Worm (Caenorhabditis elegans) whole organism, L4 larva: ENCODE results near the gene F31F6.3.

ENCODE experiments used
- D1046.2 ChIP-seq: fragments of 200-800 bp; sonication (Bioruptor generic); IDR thresholded peaks from 2 replicates; pipeline ENCODE4 v1.3.6; 2022; ENCODE audit warnings: missing genetic modification characterization, missing compliant biosample characterization
- F26F4.8 ChIP-seq: fragments of 200-800 bp; sonication (Bioruptor generic); conservative IDR thresholded peaks from 2 replicates; pipeline ENCODE4 v1.3.6; 2022; ENCODE audit warnings: missing genetic modification characterization, missing compliant biosample characterization
- F44E2.7 ChIP-seq: fragments of 200-800 bp; sonication (Bioruptor generic); IDR thresholded peaks from 2 replicates; pipeline ENCODE4 v2.1.2; 2022; ENCODE audit warnings: missing genetic modification characterization, missing compliant biosample characterization
- F49E8.2 ChIP-seq: sonication (generic microtip); optimal IDR thresholded peaks from 2 replicates; lab custom pipeline; 2016; ENCODE audit warnings: missing compliant biosample characterization, mild to moderate bottlenecking, missing genetic modification characterization, borderline replicate concordance
- T26A8.4 ChIP-seq: fragments of 200-800 bp; sonication (Bioruptor generic); IDR thresholded peaks from 2 replicates; pipeline ENCODE4 v1.3.6; 2022; ENCODE audit warnings: missing genetic modification characterization, missing compliant biosample characterization
- aha-1 ChIP-seq: fragments of 150-350 bp; peaks from one replicate; lab custom pipeline; 2014; ENCODE audit warnings: missing biosample characterization, missing genetic modification characterization
- ceh-20 ChIP-seq: fragments of 200-800 bp; sonication (Bioruptor generic); IDR thresholded peaks from 2 replicates; pipeline ENCODE4 v1.3.6; 2022; ENCODE audit warnings: missing genetic modification reagents, missing genetic modification characterization, missing compliant biosample characterization
- ceh-32 ChIP-seq: sonication (generic microtip); optimal IDR thresholded peaks from 2 replicates; lab custom pipeline; 2016; ENCODE audit warnings: mild to moderate bottlenecking, missing genetic modification characterization, missing compliant biosample characterization; ENCODE audit not compliant: poor library complexity
- ceh-44 ChIP-seq: fragments of 200-800 bp; sonication (Bioruptor generic); IDR thresholded peaks from 2 replicates; pipeline ENCODE4 v1.3.6; 2022; ENCODE audit warnings: missing genetic modification reagents, missing genetic modification characterization, missing compliant biosample characterization
- ceh-62 ChIP-seq: sonication (generic microtip); optimal IDR thresholded peaks from 2 replicates; lab custom pipeline; 2017; ENCODE audit warnings: missing biosample characterization, missing genetic modification characterization
- ceh-82 ChIP-seq: sonication (generic microtip); optimal IDR thresholded peaks from 2 replicates; lab custom pipeline; 2017; ENCODE audit warnings: missing biosample characterization, missing genetic modification characterization
- daf-16 ChIP-seq, 3 experiments: sonication (generic microtip); optimal IDR thresholded peaks; 2 replicates each; lab custom pipeline; 2016 to 2017; ENCODE audit warnings: missing genetic modification characterization in 3 of 3, missing genetic modification reagents in 3 of 3, mild to moderate bottlenecking in 2 of 3, missing compliant biosample characterization in 2 of 3, missing biosample characterization in 1 of 3, moderate library complexity in 1 of 3
- daf-8 ChIP-seq: fragments of 200-800 bp; sonication (Bioruptor generic); IDR thresholded peaks from 2 replicates; pipeline ENCODE4 v1.3.6; 2022; ENCODE audit warnings: missing genetic modification characterization, missing compliant biosample characterization
- dmd-6 ChIP-seq: fragments of 200-800 bp; sonication (Bioruptor generic); IDR thresholded peaks from 2 replicates; pipeline ENCODE4 v1.3.6; 2022; ENCODE audit warnings: missing genetic modification reagents, missing genetic modification characterization, missing compliant biosample characterization
- dmd-9 ChIP-seq: fragments of 200-800 bp; sonication (Bioruptor generic); IDR thresholded peaks from 2 replicates; pipeline ENCODE4 v1.3.6; 2022; ENCODE audit warnings: missing genetic modification reagents, missing genetic modification characterization, missing compliant biosample characterization
- duxl-1 ChIP-seq: sonication (generic microtip); optimal IDR thresholded peaks from 2 replicates; lab custom pipeline; 2016; ENCODE audit warnings: mild to moderate bottlenecking, missing genetic modification characterization, moderate library complexity, missing compliant biosample characterization; ENCODE audit not compliant: poor library complexity
- dve-1 ChIP-seq: sonication (generic microtip); optimal IDR thresholded peaks from 2 replicates; lab custom pipeline; 2017; ENCODE audit warnings: antibody characterized with exemption, mild to moderate bottlenecking, missing genetic modification characterization, missing compliant biosample characterization; ENCODE audit not compliant: insufficient read depth
- egl-27 ChIP-seq: sonication (generic microtip); optimal IDR thresholded peaks from 3 replicates; lab custom pipeline; 2017; ENCODE audit warnings: missing biosample characterization, missing genetic modification reagents, missing genetic modification characterization
- hif-1 ChIP-seq, 2 experiments: sonication (generic microtip); optimal IDR thresholded peaks; 2 replicates each; lab custom pipeline; 2016 to 2017; ENCODE audit warnings: missing compliant biosample characterization in 2 of 2, missing genetic modification characterization in 2 of 2, missing genetic modification reagents in 2 of 2, missing genotype in 2 of 2, mild to moderate bottlenecking in 1 of 2
- hlh-11 ChIP-seq: fragments of 200-800 bp; sonication (Bioruptor generic); optimal IDR thresholded peaks from 2 replicates; lab custom pipeline; 2018; ENCODE audit warnings: mild to moderate bottlenecking, missing genetic modification characterization, missing compliant biosample characterization
- lim-7 ChIP-seq: fragments of 200-800 bp; sonication (Bioruptor generic); IDR thresholded peaks from 2 replicates; pipeline ENCODE4 v1.3.6; 2022; ENCODE audit warnings: missing genetic modification characterization, missing compliant biosample characterization
- madf-5 ChIP-seq, 2 experiments: fragments of 200-800 bp; sonication (Bioruptor generic); IDR thresholded peaks; 2 replicates each; pipeline ENCODE4 v1.3.6; 2022; ENCODE audit warnings: missing compliant biosample characterization in 2 of 2, missing genetic modification characterization in 2 of 2
- mdl-1 ChIP-seq, 2 experiments: fragments of 150-350 bp in 1 of 2; sonication (generic microtip) in 1 of 2; optimal IDR thresholded peaks; 2 replicates each; lab custom pipeline; 2014 to 2017; ENCODE audit warnings: missing biosample characterization in 2 of 2, missing genetic modification characterization in 2 of 2
- mep-1 ChIP-seq: fragments of 150-350 bp; sonication (generic microtip); optimal IDR thresholded peaks from 3 replicates; lab custom pipeline; 2014; ENCODE audit warnings: missing biosample characterization, missing genetic modification characterization
- mes-2 ChIP-seq: sonication (generic microtip); optimal IDR thresholded peaks from 2 replicates; lab custom pipeline; 2016; ENCODE audit warnings: missing genotype, mild to moderate bottlenecking, missing genetic modification characterization, missing compliant biosample characterization; ENCODE audit not compliant: poor library complexity, severe bottlenecking
- nhr-11 ChIP-seq: fragments of 150-350 bp; optimal IDR thresholded peaks from 2 replicates; lab custom pipeline; 2014; ENCODE audit warnings: missing biosample characterization, missing genetic modification characterization
- nhr-25 ChIP-seq: sonication (generic microtip); optimal IDR thresholded peaks from 2 replicates; lab custom pipeline; 2017; ENCODE audit warnings: missing genetic modification characterization, mild to moderate bottlenecking, missing compliant biosample characterization, antibody characterized with exemption, moderate library complexity, borderline replicate concordance; ENCODE audit not compliant: insufficient read depth
- nhr-28 ChIP-seq: fragments of 150-350 bp; optimal IDR thresholded peaks from 2 replicates; lab custom pipeline; 2014; ENCODE audit warnings: missing biosample characterization, missing genetic modification characterization
- nhr-42 ChIP-seq: fragments of 200-800 bp; sonication (Bioruptor generic); IDR thresholded peaks from 2 replicates; pipeline ENCODE4 v1.3.6; 2022; ENCODE audit warnings: missing genetic modification characterization, missing compliant biosample characterization
- nhr-48 ChIP-seq: sonication (generic microtip); optimal IDR thresholded peaks from 2 replicates; lab custom pipeline; 2016; ENCODE audit warnings: mild to moderate bottlenecking, missing genetic modification characterization, missing compliant biosample characterization
- nhr-77 ChIP-seq: fragments of 150-350 bp; optimal IDR thresholded peaks from 2 replicates; lab custom pipeline; 2014; ENCODE audit warnings: missing biosample characterization, missing genetic modification characterization
- pqm-1 ChIP-seq: sonication (generic microtip); optimal IDR thresholded peaks from 2 replicates; lab custom pipeline; 2017; ENCODE audit warnings: missing biosample characterization, missing genetic modification characterization
- rbr-2 ChIP-seq: sonication (generic microtip); optimal IDR thresholded peaks from 2 replicates; lab custom pipeline; 2016; ENCODE audit warnings: missing genotype, missing genetic modification characterization, missing compliant biosample characterization
- sdz-12 ChIP-seq: fragments of 200-800 bp; sonication (Bioruptor generic); optimal IDR thresholded peaks from 2 replicates; lab custom pipeline; 2018; ENCODE audit warnings: mild to moderate bottlenecking, missing genetic modification characterization, missing compliant biosample characterization
- set-16 ChIP-seq: fragments of 200-800 bp; sonication (Bioruptor generic); IDR thresholded peaks from 2 replicates; pipeline ENCODE4 v1.3.6; 2022; ENCODE audit warnings: missing genetic modification reagents, missing genetic modification characterization, missing compliant biosample characterization
- skn-1 ChIP-seq: fragments of 150-350 bp; optimal IDR thresholded peaks from 2 replicates; lab custom pipeline; 2014; ENCODE audit warnings: missing biosample characterization, missing genetic modification characterization
- snpc-1.2 ChIP-seq: fragments of 200-800 bp; sonication (Bioruptor generic); IDR thresholded peaks from 2 replicates; pipeline ENCODE4 v1.3.6; 2022; ENCODE audit warnings: missing genetic modification reagents, missing genetic modification characterization, missing compliant biosample characterization
- snpc-4 ChIP-seq: fragments of 150-350 bp; optimal IDR thresholded peaks from 2 replicates; lab custom pipeline; 2014; ENCODE audit warnings: missing biosample characterization, missing genetic modification characterization
- tag-97 ChIP-seq: fragments of 200-800 bp; sonication (Bioruptor generic); IDR thresholded peaks from 2 replicates; pipeline ENCODE4 v1.3.6; 2022; ENCODE audit warnings: missing genetic modification characterization, missing compliant biosample characterization
- tra-1 ChIP-seq: fragments of 200-800 bp; sonication (Bioruptor generic); IDR thresholded peaks from 2 replicates; pipeline ENCODE4 v1.3.6; 2022; ENCODE audit warnings: missing genetic modification reagents, missing genetic modification characterization, missing compliant biosample characterization
- unc-62 ChIP-seq, 3 experiments: fragments of 150-350 bp in 1 of 3; sonication (generic microtip); optimal IDR thresholded peaks in 2 of 3; peaks in 1 of 3; 1 replicate in 1 of 3; 2 replicates in 2 of 3; lab custom pipeline; 2014 to 2017; ENCODE audit warnings: missing biosample characterization in 3 of 3, missing genetic modification characterization in 3 of 3, missing genetic modification reagents in 3 of 3, missing genotype in 1 of 3
- vab-7 ChIP-seq: fragments of 200-800 bp; sonication (Bioruptor generic); IDR thresholded peaks from 2 replicates; pipeline ENCODE4 v1.3.6; 2022; ENCODE audit warnings: missing genetic modification reagents, missing genetic modification characterization, missing compliant biosample characterization
- zag-1 ChIP-seq: fragments of 150-350 bp; optimal IDR thresholded peaks from 2 replicates; lab custom pipeline; 2014; ENCODE audit warnings: missing biosample characterization, missing genetic modification characterization
- zfp-2 ChIP-seq: sonication (generic microtip); optimal IDR thresholded peaks from 2 replicates; lab custom pipeline; 2016; ENCODE audit warnings: mild to moderate bottlenecking, missing genetic modification characterization, missing compliant biosample characterization
- zip-2 ChIP-seq: fragments of 150-350 bp; optimal IDR thresholded peaks from 2 replicates; lab custom pipeline; 2014; ENCODE audit warnings: missing biosample characterization, missing genetic modification characterization
- ztf-11 ChIP-seq: fragments of 150-350 bp; optimal IDR thresholded peaks from 2 replicates; lab custom pipeline; 2014; ENCODE audit warnings: missing biosample characterization, missing genetic modification characterization

F31F6.3 gene

ce11 chrX:14849054-14849453 lies 23.6 kb downstream of the F31F6.3 start, which contains the start of gene acd-3 (continued):
- TF ChIP-seq daf-16 (GFP tag; optimal IDR thresholded peaks at IDR 0.05; lab: Kevin White, UChicago) (no peak), daf-16 (tag; optimal IDR thresholded peaks at IDR 0.05; lab: Kevin White, UChicago) (peak; percentile 32), lim-7 (GFP tag; lab: Robert Waterston, UW) (no peak), snpc-1.2 (GFP tag; lab: Robert Waterston, UW) (no peak), dve-1 (tag; lab: Kevin White, UChicago) (peak; percentile 1), F44E2.7 (no peak), zfp-2 (no peak), duxl-1 (tag; lab: Kevin White, UChicago) (no peak), tra-1 (GFP tag; lab: Robert Waterston, UW) (no peak), nhr-11 (tag; lab: Kevin White, UChicago) (no peak), daf-8 (GFP tag; lab: Robert Waterston, UW) (no peak), zag-1 (no peak), D1046.2 (GFP tag; lab: Robert Waterston, UW) (no peak), nhr-25 (tag; lab: Kevin White, UChicago) (no peak), snpc-4 (tag; lab: Kevin White, UChicago) (no peak), tag-97 (GFP tag; lab: Robert Waterston, UW) (no peak), F26F4.8 (no peak), hif-1 (tag; optimal IDR thresholded peaks at IDR 0.05; lab: Kevin White, UChicago) (no peak), madf-5 (GFP tag; IDR thresholded peaks at IDR 0.05; lab: Robert Waterston, UW) (no peak), egl-27 (no peak), ceh-82 (tag; lab: Kevin White, UChicago) (no peak), ceh-32 (no peak), skn-1 (tag; lab: Kevin White, UChicago) (no peak), aha-1 (tag; lab: Kevin White, UChicago) (peak; percentile 5), hlh-11 (no peak), ceh-44 (GFP tag; lab: Robert Waterston, UW) (no peak), ceh-20 (GFP tag; lab: Robert Waterston, UW) (no peak), dmd-6 (GFP tag; lab: Robert Waterston, UW) (peak; percentile 32; the same call in 1 of the 2 replicates), mdl-1 (tag; optimal IDR thresholded peaks at IDR 0.05; lab: Kevin White, UChicago) (no peak), dmd-9 (GFP tag; lab: Robert Waterston, UW) (no peak), nhr-42 (GFP tag; lab: Robert Waterston, UW) (no peak), unc-62 (GFP tag; optimal IDR thresholded peaks at IDR 0.05 in 1 of 2; lab: Kevin White, UChicago) (no peak), unc-62 (tag; optimal IDR thresholded peaks at IDR 0.05; lab: Kevin White, UChicago) (no peak), sdz-12 (GFP tag; lab: Kevin White, UChicago) (no peak), mep-1 (peak; percentile 33), ceh-62 (tag; lab: Kevin White, UChicago) (no peak)

DNA sequence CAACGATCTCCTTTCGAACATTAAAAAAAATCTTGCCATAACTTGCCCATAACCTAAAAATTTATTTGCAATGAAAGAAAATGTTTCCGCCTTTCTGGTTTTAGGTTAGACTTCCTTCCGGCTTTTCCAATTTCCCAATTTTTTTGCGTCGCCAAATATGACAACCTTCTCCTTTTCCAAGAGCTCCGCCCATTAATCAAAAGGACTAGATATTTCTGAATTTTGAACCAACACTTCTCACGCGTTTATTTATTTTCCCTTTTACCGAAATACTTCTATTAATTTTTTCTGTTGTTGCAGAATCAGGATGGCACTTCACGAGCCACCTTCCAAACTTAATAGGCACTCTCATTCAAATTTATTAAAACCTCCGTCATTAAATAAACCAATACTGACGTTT lies 27.0 kb downstream of the F31F6.3 start, which contains the start of gene egrh-1:
TSS of gene egrh-1 (plus strand) at position 301 of the 400 bp plus-strand sequence.
- peak; percentile 40 for TF ChIP-seq aha-1 (tag; lab: Kevin White, UChicago)
- no peak for TF ChIP-seq egl-27
- TF ChIP-seq, all 104 proteins: peak for 1

ce11 chrX:14844481-14844880 lies 28.2 kb downstream of the F31F6.3 start:
- TF ChIP-seq nhr-77 (tag; lab: Kevin White, UChicago) (no peak), ceh-44 (GFP tag; lab: Robert Waterston, UW) (no peak), dve-1 (tag; lab: Kevin White, UChicago) (no peak), unc-62 (GFP tag; optimal IDR thresholded peaks at IDR 0.05 in 1 of 2; lab: Kevin White, UChicago) (peak in 1 of 2 experiments; percentile 92), unc-62 (tag; optimal IDR thresholded peaks at IDR 0.05; lab: Kevin White, UChicago) (no peak), rbr-2 (tag; lab: Kevin White, UChicago) (no peak), aha-1 (tag; lab: Kevin White, UChicago) (peak; percentile 87), skn-1 (tag; lab: Kevin White, UChicago) (no peak), hlh-11 (peak; percentile 41), mes-2 (tag; lab: Kevin White, UChicago) (peak; percentile 32), ztf-11 (tag; lab: Kevin White, UChicago) (no peak), set-16 (GFP tag; lab: Robert Waterston, UW) (no peak), pqm-1 (peak; percentile 60), madf-5 (GFP tag; IDR thresholded peaks at IDR 0.05; lab: Robert Waterston, UW) (no peak), vab-7 (no peak), F26F4.8 (no peak), zip-2 (tag; lab: Kevin White, UChicago) (no peak), nhr-48 (no peak), zfp-2 (no peak), nhr-28 (tag; lab: Kevin White, UChicago) (peak; percentile 29), T26A8.4 (no peak), F49E8.2 (no peak), D1046.2 (GFP tag; lab: Robert Waterston, UW) (no peak), nhr-11 (tag; lab: Kevin White, UChicago) (no peak)
